Worm (Caenorhabditis elegans) whole organism, mixed stage, embryonic: ENCODE results near the gene nlp-23.

Source experiments
- ceh-83 ChIP-seq: fragments of 200-800 bp; sonication (Bioruptor generic); optimal IDR thresholded peaks from 2 replicates; lab custom pipeline; 2018; ENCODE audit warnings: mild to moderate bottlenecking, missing genetic modification characterization, missing compliant biosample characterization
- ces-1 ChIP-seq: fragments of 150-350 bp; optimal IDR thresholded peaks from 2 replicates; lab custom pipeline; 2014; ENCODE audit warnings: missing biosample characterization, missing genetic modification reagents, missing genetic modification characterization
- drap-1 ChIP-seq: fragments of 200-800 bp; sonication (Bioruptor generic); optimal IDR thresholded peaks from 3 replicates; lab custom pipeline; 2018; ENCODE audit warnings: mild to moderate bottlenecking, missing genetic modification characterization, missing compliant biosample characterization
- lin-13 ChIP-seq: fragments of 150-350 bp; optimal IDR thresholded peaks from 2 replicates; lab custom pipeline; 2014; ENCODE audit warnings: missing biosample characterization, missing genetic modification characterization
- lin-32 ChIP-seq: fragments of 200-800 bp; sonication (Bioruptor generic); optimal IDR thresholded peaks from 2 replicates; lab custom pipeline; 2018; ENCODE audit warnings: mild to moderate bottlenecking, missing genetic modification characterization, missing compliant biosample characterization
- mep-1 ChIP-seq: fragments of 150-350 bp; optimal IDR thresholded peaks from 2 replicates; lab custom pipeline; 2017; ENCODE audit warnings: missing biosample characterization, missing genetic modification reagents, missing genetic modification characterization, inconsistent platforms
- sem-2 ChIP-seq: fragments of 200-800 bp; sonication (Bioruptor generic); optimal IDR thresholded peaks from 2 replicates; lab custom pipeline; 2018; ENCODE audit warnings: mild to moderate bottlenecking, missing genetic modification characterization, missing compliant biosample characterization
- snpc-4 ChIP-seq: fragments of 150-350 bp; optimal IDR thresholded peaks from 2 replicates; lab custom pipeline; 2014; ENCODE audit warnings: missing biosample characterization, missing genetic modification characterization
- unc-62 ChIP-seq: fragments of 150-350 bp; optimal IDR thresholded peaks from 2 replicates; lab custom pipeline; 2014; ENCODE audit warnings: missing biosample characterization, missing genetic modification reagents, missing genetic modification characterization

DNA sequence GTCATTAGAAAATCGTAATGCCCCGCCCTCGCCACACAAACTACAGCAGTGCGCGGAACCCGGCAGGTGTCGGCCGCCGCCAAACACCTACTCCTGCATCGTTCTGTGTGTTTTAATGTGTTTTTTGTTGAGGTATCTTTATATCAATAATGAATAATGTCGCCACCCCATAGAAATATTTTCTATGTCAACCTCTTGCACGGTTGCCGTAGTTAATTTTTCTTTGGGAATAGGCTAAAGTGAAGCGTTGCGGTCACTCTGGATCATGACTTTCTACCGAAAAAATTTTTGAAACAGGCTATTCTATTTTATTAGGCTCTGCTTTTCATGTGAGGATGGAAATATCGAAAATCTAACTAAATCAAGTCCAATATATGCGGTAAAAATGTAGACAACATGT is 13.9 kb downstream of the nlp-23 start:
- TF ChIP-seq mep-1 (tag; lab: Kevin White, UChicago) (no peak), lin-32 (GFP tag; lab: Kevin White, UChicago) (no peak), lin-13 (tag; lab: Kevin White, UChicago) (no peak), snpc-4 (no peak), ces-1 (no peak), unc-62 (GFP tag; lab: Kevin White, UChicago) (no peak), ceh-83 (no peak), sem-2 (GFP tag; lab: Kevin White, UChicago) (no peak), drap-1 (no peak)
